Fruit fly (Drosophila melanogaster) ovary, adult (tissue): ENCODE measurements around the gene CG13907.

Source experiments
- CG17801 ChIP-seq: fragments of 200-800 bp; optimal IDR thresholded peaks from 2 replicates; lab custom pipeline; 2019; ENCODE audit warnings: missing biosample characterization, mild to moderate bottlenecking, missing genetic modification characterization, moderate library complexity; ENCODE audit not compliant: partially characterized antibody

CG13907 gene

dm6 chr3L:881496-882235 is at the start of gene CG13907:
TSS of gene CG13907 (minus strand) at chr3L:882013.
- TF ChIP-seq CG17801 (GFP tag; lab: Kevin White, UChicago) = no peak

dm6 chr3L:917225-917624 is 35.4 kb upstream of the CG13907 start:
- TF ChIP-seq CG17801 (GFP tag; lab: Kevin White, UChicago) = no peak

dm6 chr3L:914852-915251 is 33.0 kb upstream of the CG13907 start:
- TF ChIP-seq CG17801 (GFP tag; lab: Kevin White, UChicago) = no peak

dm6 chr3L:913682-914081 is 31.9 kb upstream of the CG13907 start, which contains the start of gene Glut1:
TSS of gene Glut1 (plus strand) at chr3L:914074.
- TF ChIP-seq CG17801 (GFP tag; lab: Kevin White, UChicago) = no peak

- no peak for TF ChIP-seq CG17801 (GFP tag; lab: Kevin White, UChicago)
Measured at dm6 chr3L:912406-913369, 30.9 kb upstream of the CG13907 start.

- TF ChIP-seq CG17801 (GFP tag; lab: Kevin White, UChicago) = no peak
Measured at dm6 chr3L:908508-909162, 26.8 kb upstream of the CG13907 start, which contains the start of gene nerfin-1. TSS of gene nerfin-1 (plus strand) at chr3L:909112.

dm6 chr3L:907673-908323 is 26.0 kb upstream of the CG13907 start:
- TF ChIP-seq CG17801 (GFP tag; lab: Kevin White, UChicago) = no peak

dm6 chr3L:904991-905745 is 23.4 kb upstream of the CG13907 start:
- TF ChIP-seq CG17801 (GFP tag; lab: Kevin White, UChicago) = no peak

dm6 chr3L:904364-904763 is 22.6 kb upstream of the CG13907 start:
- no peak for TF ChIP-seq CG17801 (GFP tag; lab: Kevin White, UChicago)

dm6 chr3L:903900-904299 is 22.1 kb upstream of the CG13907 start:
- no peak for TF ChIP-seq CG17801 (GFP tag; lab: Kevin White, UChicago)

dm6 chr3L:902598-902997 is 20.8 kb upstream of the CG13907 start, which contains the start of gene mat:
TSS of gene mat (plus strand) at chr3L:902898.
- TF ChIP-seq CG17801 (GFP tag; lab: Kevin White, UChicago) = no peak

dm6 chr3L:901442-901841 is 19.6 kb upstream of the CG13907 start:
- no peak for TF ChIP-seq CG17801 (GFP tag; lab: Kevin White, UChicago)

dm6 chr3L:900466-901249 is 18.8 kb upstream of the CG13907 start:
- no peak for TF ChIP-seq CG17801 (GFP tag; lab: Kevin White, UChicago)
